Worm (Caenorhabditis elegans) whole organism, L4 larva: Measurements from ENCODE around the gene nas-16.

Experiments
- ZK546.5 ChIP-seq, 2 experiments: sonication (generic microtip); optimal IDR thresholded peaks; 2 replicates each; lab custom pipeline; 2017; ENCODE audit warnings: missing biosample characterization in 2 of 2, missing genetic modification characterization in 2 of 2
- ama-1 ChIP-seq: fragments of 150-350 bp; optimal IDR thresholded peaks from 2 replicates; lab custom pipeline; 2014; ENCODE audit warnings: inconsistent platforms, mixed read lengths
- lin-39 ChIP-seq: fragments of 150-350 bp; optimal IDR thresholded peaks from 2 replicates; lab custom pipeline; 2014; ENCODE audit warnings: missing biosample characterization, missing genetic modification reagents, missing genetic modification characterization
- nhr-237 ChIP-seq: sonication (generic microtip); optimal IDR thresholded peaks from 2 replicates; lab custom pipeline; 2017; ENCODE audit warnings: missing biosample characterization, missing genetic modification characterization
- unc-62 ChIP-seq, 3 experiments: fragments of 150-350 bp in 1 of 3; sonication (generic microtip); optimal IDR thresholded peaks in 2 of 3; peaks in 1 of 3; 1 replicate in 1 of 3; 2 replicates in 2 of 3; lab custom pipeline; 2014 to 2017; ENCODE audit warnings: missing biosample characterization in 3 of 3, missing genetic modification characterization in 3 of 3, missing genetic modification reagents in 3 of 3, missing genotype in 1 of 3

DNA sequence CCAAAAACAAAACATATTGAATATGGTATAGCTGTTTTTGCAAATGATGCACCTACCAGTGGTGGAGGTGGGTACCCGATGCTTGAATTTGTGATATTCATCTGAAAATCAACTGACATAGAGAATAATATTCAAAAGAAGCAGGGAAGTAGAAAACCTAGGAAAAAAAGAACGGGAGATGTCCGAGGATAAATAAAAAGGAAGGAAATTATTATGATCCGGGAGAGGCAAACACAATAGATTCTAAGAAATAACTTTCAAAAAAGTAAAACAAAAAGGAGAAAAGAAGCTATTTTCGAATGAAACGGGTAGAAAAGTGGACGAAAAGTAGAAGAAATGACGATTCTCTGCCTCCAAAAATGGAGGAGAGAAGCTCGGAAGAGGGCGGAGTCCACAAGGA lies 39.2 kb upstream of the nas-16 start, which contains the start of gene npr-25:
- TF ChIP-seq unc-62 (GFP tag; optimal IDR thresholded peaks at IDR 0.05 in 1 of 2; lab: Kevin White, UChicago) (no peak), unc-62 (tag; optimal IDR thresholded peaks at IDR 0.05; lab: Kevin White, UChicago) (no peak), nhr-237 (tag; lab: Kevin White, UChicago) (no peak), ZK546.5 (tag; optimal IDR thresholded peaks at IDR 0.05; lab: Kevin White, UChicago) (no peak), ama-1 (no peak), lin-39 (tag; lab: Kevin White, UChicago) (no peak)
